Fruit fly (Drosophila melanogaster): ENCODE data around the gene CG4301.
A peak's percentile ranks its signal among the peaks of the same experiment; 100 is the strongest.

Gene CG4301

dm6 chrX:16403811-16404420 lies 1.4 kb upstream of the CG4301 start:
- TF ChIP-seq Vsx2 (GFP tag; optimal IDR thresholded peaks at IDR 0.05; ENCODE audit: partially characterized antibody) (no peak), CG32264 (GFP tag; optimal IDR thresholded peaks at IDR 0.05) (peak; percentile 40), sv (GFP tag; optimal IDR thresholded peaks at IDR 0.05) (peak; percentile 61), Abd-B (GFP tag; optimal IDR thresholded peaks at IDR 0.05) (no peak), psq (GFP tag; optimal IDR thresholded peaks at IDR 0.05) (peak; percentile 44), woc (GFP tag; optimal IDR thresholded peaks at IDR 0.05) (no peak), Jra (GFP tag; optimal IDR thresholded peaks at IDR 0.05) (no peak), OdsH (GFP tag; optimal IDR thresholded peaks at IDR 0.05) (peak; percentile 73), ey (GFP tag; optimal IDR thresholded peaks at IDR 0.05) (peak; percentile 64), CrebA (GFP tag; optimal IDR thresholded peaks at IDR 0.05; ENCODE audit: borderline replicate concordance) (no peak), Hr78 (GFP tag; optimal IDR thresholded peaks at IDR 0.05) (no peak), usp (GFP tag; optimal IDR thresholded peaks at IDR 0.05) (no peak), br (GFP tag; optimal IDR thresholded peaks at IDR 0.05) (peak; percentile 56), dmrt93B (GFP tag; optimal IDR thresholded peaks at IDR 0.05) (no peak), fru (GFP tag; optimal IDR thresholded peaks at IDR 0.05) (peak; percentile 77), h (GFP tag; optimal IDR thresholded peaks at IDR 0.05) (peak; percentile 82), HLH106 (tag; optimal IDR thresholded peaks at IDR 0.05) (peak; percentile 33), jim (GFP tag; optimal IDR thresholded peaks at IDR 0.05) (no peak), foxo (GFP tag; optimal IDR thresholded peaks at IDR 0.05) (peak in 1 of 2 experiments; percentile 73), dsf (GFP tag; optimal IDR thresholded peaks at IDR 0.05; ENCODE audit: borderline replicate concordance) (no peak)

dm6 chrX:16404803-16405202 lies 506 bp upstream of the CG4301 start, which contains the start of gene CG9981:
Gene CG9981, minus strand, starts transcription at chrX:16405122.
- TF ChIP-seq lola (GFP tag; optimal IDR thresholded peaks at IDR 0.05) = no peak
- TF ChIP-seq Rel (GFP tag; optimal IDR thresholded peaks at IDR 0.05) = no peak
- peak; percentile 57 for TF ChIP-seq Rel (tag; optimal IDR thresholded peaks at IDR 0.05)

- TF ChIP-seq Rel (GFP tag; optimal IDR thresholded peaks at IDR 0.05) (no peak), Rel (tag; optimal IDR thresholded peaks at IDR 0.05) (no peak), CG32264 (GFP tag; optimal IDR thresholded peaks at IDR 0.05) (no peak), tai (GFP tag; optimal IDR thresholded peaks at IDR 0.05) (no peak), pan (optimal IDR thresholded peaks at IDR 0.05) (no peak), lola (GFP tag; optimal IDR thresholded peaks at IDR 0.05) (no peak), brk (GFP tag; optimal IDR thresholded peaks at IDR 0.05) (no peak), Jra (GFP tag; optimal IDR thresholded peaks at IDR 0.05) (no peak), rgr (GFP tag; optimal IDR thresholded peaks at IDR 0.05) (no peak), Dfd (GFP tag; optimal IDR thresholded peaks at IDR 0.05) (no peak), CG9705 (GFP tag; optimal IDR thresholded peaks at IDR 0.05) (no peak), Abd-B (GFP tag; optimal IDR thresholded peaks at IDR 0.05) (no peak), Hnf4 (GFP tag; optimal IDR thresholded peaks at IDR 0.05) (no peak), GATAd (GFP tag; optimal IDR thresholded peaks at IDR 0.05) (no peak), sv (GFP tag; optimal IDR thresholded peaks at IDR 0.05) (no peak), Myc (optimal IDR thresholded peaks at IDR 0.05) (no peak)
Observed at dm6 chrX:16406083-16406482, 774 bp downstream of the CG4301 start.

dm6 chrX:16414451-16415368 lies 9.4 kb downstream of the CG4301 start, which contains the start of gene Traf-like:
Gene Traf-like, plus strand, starts transcription at chrX:16415046.
- TF ChIP-seq OdsH (GFP tag; optimal IDR thresholded peaks at IDR 0.05) = no peak
- no peak for TF ChIP-seq dl (GFP tag; optimal IDR thresholded peaks at IDR 0.05; ENCODE audit: insufficient read depth in 1 of 2, partially characterized antibody in 2 of 2)
- peak; percentile 34 for TF ChIP-seq fru (GFP tag; optimal IDR thresholded peaks at IDR 0.05)
- TF ChIP-seq br (GFP tag; optimal IDR thresholded peaks at IDR 0.05) = no peak
- TF ChIP-seq Dif (GFP tag; optimal IDR thresholded peaks at IDR 0.05; ENCODE audit: partially characterized antibody) = peak; percentile 47
- TF ChIP-seq CG9705 (GFP tag; optimal IDR thresholded peaks at IDR 0.05) = no peak
- TF ChIP-seq dsf (GFP tag; optimal IDR thresholded peaks at IDR 0.05; ENCODE audit: borderline replicate concordance) = no peak
- TF ChIP-seq foxo (GFP tag; optimal IDR thresholded peaks at IDR 0.05) = peak in 1 of 2 experiments; percentile 48
- TF ChIP-seq Jra (GFP tag; optimal IDR thresholded peaks at IDR 0.05) = no peak
- no peak for TF ChIP-seq Rel (GFP tag; optimal IDR thresholded peaks at IDR 0.05)
- TF ChIP-seq Rel (tag; optimal IDR thresholded peaks at IDR 0.05) = peak; percentile 72
- no peak for TF ChIP-seq Sp1 (GFP tag; optimal IDR thresholded peaks at IDR 0.05)
- no peak for TF ChIP-seq tai (GFP tag; optimal IDR thresholded peaks at IDR 0.05)
- TF ChIP-seq Abd-B (GFP tag; optimal IDR thresholded peaks at IDR 0.05) = no peak
- TF ChIP-seq ey (GFP tag; optimal IDR thresholded peaks at IDR 0.05) = no peak
- no peak for TF ChIP-seq GATAd (GFP tag; optimal IDR thresholded peaks at IDR 0.05)
- no peak for TF ChIP-seq psq (GFP tag; optimal IDR thresholded peaks at IDR 0.05)
- TF ChIP-seq HLH106 (tag; optimal IDR thresholded peaks at IDR 0.05) = peak; percentile 9
- no peak for TF ChIP-seq jim (GFP tag; optimal IDR thresholded peaks at IDR 0.05)
- no peak for TF ChIP-seq dmrt93B (GFP tag; optimal IDR thresholded peaks at IDR 0.05)
- TF ChIP-seq Mio (GFP tag; optimal IDR thresholded peaks at IDR 0.05) = no peak
- TF ChIP-seq h (GFP tag; optimal IDR thresholded peaks at IDR 0.05) = peak; percentile 24
- no peak for TF ChIP-seq sv (GFP tag; optimal IDR thresholded peaks at IDR 0.05)
- no peak for TF ChIP-seq woc (GFP tag; optimal IDR thresholded peaks at IDR 0.05)
- no peak for TF ChIP-seq Myc (optimal IDR thresholded peaks at IDR 0.05)
- TF ChIP-seq lola (GFP tag; optimal IDR thresholded peaks at IDR 0.05) = no peak
- TF ChIP-seq usp (GFP tag; optimal IDR thresholded peaks at IDR 0.05) = no peak
- TF ChIP-seq N (GFP tag; optimal IDR thresholded peaks at IDR 0.05) = no peak
- TF ChIP-seq Hnf4 (GFP tag; optimal IDR thresholded peaks at IDR 0.05) = no peak
- TF ChIP-seq Dfd (GFP tag; optimal IDR thresholded peaks at IDR 0.05) = no peak
- TF ChIP-seq brk (GFP tag; optimal IDR thresholded peaks at IDR 0.05) = no peak
- no peak for TF ChIP-seq Hr78 (GFP tag; optimal IDR thresholded peaks at IDR 0.05)
- no peak for TF ChIP-seq CrebA (GFP tag; optimal IDR thresholded peaks at IDR 0.05; ENCODE audit: borderline replicate concordance)
- no peak for TF ChIP-seq pan (optimal IDR thresholded peaks at IDR 0.05)
